Fruit fly (Drosophila melanogaster) whole organism, embryonic: ENCODE results near the gene CG4733.

ENCODE experiments used
- Ada2b ChIP-seq: fragments of 200-800 bp; sonication (Bioruptor generic); IDR thresholded peaks from 2 replicates; pipeline ENCODE4 v1.3.6; 2022; ENCODE audit warnings: missing biosample characterization, missing genetic modification characterization
- Adf1 ChIP-seq: fragments of 200-800 bp; sonication (Bioruptor generic); IDR thresholded peaks from 2 replicates; pipeline ENCODE4 v1.3.6; 2022; ENCODE audit warnings: missing biosample characterization, missing genetic modification characterization
- Asciz ChIP-seq: fragments of 200-800 bp; sonication (Bioruptor generic); optimal IDR thresholded peaks from 2 replicates; lab custom pipeline; 2017; ENCODE audit warnings: missing biosample characterization, mild to moderate bottlenecking, missing genetic modification characterization, missing genetic modification reagents
- CG1024 ChIP-seq: fragments of 200-800 bp; sonication (Bioruptor generic); IDR thresholded peaks from 2 replicates; pipeline ENCODE4 v1.3.6; 2022; ENCODE audit warnings: missing biosample characterization, missing genetic modification characterization
- CG10366 ChIP-seq: fragments of 200-800 bp; sonication (Bioruptor generic); IDR thresholded peaks from 2 replicates; pipeline ENCODE4 v1.3.6; 2022; ENCODE audit warnings: missing biosample characterization, missing genetic modification characterization
- CG11247 ChIP-seq: fragments of 200-800 bp; sonication (Bioruptor generic); IDR thresholded peaks from 2 replicates; pipeline ENCODE4 v1.3.6; 2022; ENCODE audit warnings: missing biosample characterization, missing genetic modification characterization
- CG12219 ChIP-seq: fragments of 200-800 bp; sonication (Bioruptor generic); optimal IDR thresholded peaks from 3 replicates; lab custom pipeline; 2018; ENCODE audit warnings: missing biosample characterization, mild to moderate bottlenecking, missing genetic modification characterization
- CG12744 ChIP-seq: fragments of 200-800 bp; sonication (Bioruptor generic); optimal IDR thresholded peaks from 2 replicates; lab custom pipeline; 2016; ENCODE audit warnings: missing biosample characterization, missing genetic modification characterization
- CG12769 ChIP-seq: fragments of 200-800 bp; sonication (Bioruptor generic); optimal IDR thresholded peaks from 2 replicates; lab custom pipeline; 2019; ENCODE audit warnings: missing biosample characterization, mild to moderate bottlenecking, missing genetic modification characterization, moderate library complexity
- CG14965 ChIP-seq: fragments of 200-800 bp; sonication (Bioruptor generic); optimal IDR thresholded peaks from 2 replicates; lab custom pipeline; 2016; ENCODE audit warnings: missing biosample characterization, missing genetic modification characterization, borderline replicate concordance
- CG15479 ChIP-seq: fragments of 200-800 bp; sonication (Bioruptor generic); optimal IDR thresholded peaks from 3 replicates; lab custom pipeline; 2019; ENCODE audit warnings: missing biosample characterization, mild to moderate bottlenecking, missing genetic modification characterization, moderate library complexity
- CG17361 ChIP-seq: fragments of 200-800 bp; sonication (Bioruptor generic); IDR thresholded peaks from 3 replicates; pipeline ENCODE4 v1.3.6; 2022; ENCODE audit warnings: missing biosample characterization, missing genetic modification characterization
- CG17912 ChIP-seq: fragments of 200-800 bp; sonication (Bioruptor generic); optimal IDR thresholded peaks from 2 replicates; lab custom pipeline; 2018; ENCODE audit warnings: missing biosample characterization, mild to moderate bottlenecking, missing genetic modification characterization
- CG31441 ChIP-seq: fragments of 200-800 bp; sonication (Bioruptor generic); IDR thresholded peaks from 2 replicates; pipeline ENCODE4 v1.3.6; 2022; ENCODE audit warnings: missing biosample characterization, missing genetic modification characterization
- CG3281 ChIP-seq: fragments of 200-800 bp; sonication (Bioruptor generic); optimal IDR thresholded peaks from 3 replicates; lab custom pipeline; 2017; ENCODE audit warnings: missing biosample characterization, mild to moderate bottlenecking, missing genetic modification characterization
- CG34376 ChIP-seq: fragments of 200-800 bp; sonication (Bioruptor generic); optimal IDR thresholded peaks from 2 replicates; lab custom pipeline; 2018; ENCODE audit warnings: missing biosample characterization, mild to moderate bottlenecking, missing genetic modification characterization
- CG34422 ChIP-seq: fragments of 200-800 bp; sonication (Bioruptor generic); IDR thresholded peaks from 3 replicates; pipeline ENCODE4 v1.3.6; 2022; ENCODE audit warnings: missing biosample characterization, missing genetic modification characterization
- CG6683 ChIP-seq: fragments of 200-800 bp; sonication (Bioruptor generic); optimal IDR thresholded peaks from 2 replicates; lab custom pipeline; 2017; ENCODE audit warnings: missing biosample characterization, mild to moderate bottlenecking, missing genetic modification characterization, missing genetic modification reagents
- CG6813 ChIP-seq: fragments of 200-800 bp; sonication (Bioruptor generic); optimal IDR thresholded peaks from 2 replicates; lab custom pipeline; 2017; ENCODE audit warnings: missing biosample characterization, missing genetic modification characterization, mild to moderate bottlenecking, moderate library complexity, missing genetic modification reagents
- CG7271 ChIP-seq: fragments of 200-800 bp; sonication (Bioruptor generic); optimal IDR thresholded peaks from 2 replicates; lab custom pipeline; 2018; ENCODE audit warnings: missing biosample characterization, mild to moderate bottlenecking, missing genetic modification characterization, moderate library complexity
- CG7372 ChIP-seq: fragments of 200-800 bp; sonication (Bioruptor generic); IDR thresholded peaks from 2 replicates; pipeline ENCODE4 v1.3.6; 2022; ENCODE audit warnings: missing biosample characterization, missing genetic modification characterization
- Dip3 ChIP-seq: fragments of 200-800 bp; sonication (Bioruptor generic); optimal IDR thresholded peaks from 3 replicates; lab custom pipeline; 2016; ENCODE audit warnings: missing biosample characterization, missing genetic modification characterization
- Drgx ChIP-seq: fragments of 200-800 bp; sonication (Bioruptor generic); IDR thresholded peaks from 2 replicates; pipeline ENCODE4 v1.3.6; 2022; ENCODE audit warnings: missing biosample characterization, missing genetic modification characterization
- E2f1 ChIP-seq: fragments of 200-800 bp; sonication (Bioruptor generic); IDR thresholded peaks from 2 replicates; pipeline ENCODE4 v1.3.6; 2022; ENCODE audit warnings: missing biosample characterization, missing genetic modification characterization
- Ets97D ChIP-seq: fragments of 200-800 bp; sonication (Bioruptor generic); optimal IDR thresholded peaks from 3 replicates; lab custom pipeline; 2016; ENCODE audit warnings: missing biosample characterization, missing genetic modification characterization
- HLH4C ChIP-seq: fragments of 200-800 bp; sonication (Bioruptor generic); IDR thresholded peaks from 3 replicates; pipeline ENCODE4 v1.3.6; 2022; ENCODE audit warnings: missing biosample characterization, missing genetic modification characterization; ENCODE audit not compliant: partially characterized antibody
- Hr78 ChIP-seq, 2 experiments: fragments of 200-800 bp in 1 of 2; fragments of >200 bp in 1 of 2; sonication (Bioruptor generic) in 1 of 2; optimal IDR thresholded peaks; 2 replicates each; lab custom pipeline; 2017 to 2019; ENCODE audit warnings: missing biosample characterization in 2 of 2, missing genetic modification characterization in 2 of 2, mild to moderate bottlenecking in 1 of 2, moderate library complexity in 1 of 2
- Lhr ChIP-seq: fragments of 200-800 bp; sonication (Bioruptor generic); optimal IDR thresholded peaks from 3 replicates; lab custom pipeline; 2017; ENCODE audit warnings: mild to moderate bottlenecking, missing biosample characterization, missing genetic modification reagents, missing genetic modification characterization
- NK7.1 ChIP-seq: fragments of 200-800 bp; sonication (Bioruptor generic); optimal IDR thresholded peaks from 3 replicates; lab custom pipeline; 2016; ENCODE audit warnings: missing biosample characterization, missing genetic modification characterization
- Oaz ChIP-seq: fragments of 200-800 bp; sonication (Bioruptor generic); IDR thresholded peaks from 2 replicates; pipeline ENCODE4 v1.3.6; 2022; ENCODE audit warnings: missing biosample characterization, missing genetic modification characterization
- Pdp1 ChIP-seq, 2 experiments: fragments of 200-800 bp; sonication (Bioruptor generic); optimal IDR thresholded peaks; 3 replicates each; lab custom pipeline; 2016; ENCODE audit warnings: missing biosample characterization in 2 of 2, missing genetic modification characterization in 2 of 2, mild to moderate bottlenecking in 1 of 2, moderate library complexity in 1 of 2
- Tbp ChIP-seq: fragments of >200 bp; optimal IDR thresholded peaks from 2 replicates; lab custom pipeline; 2018; ENCODE audit warnings: missing biosample characterization, missing genetic modification characterization
- Vsx1 ChIP-seq: fragments of 200-800 bp; sonication (Bioruptor generic); optimal IDR thresholded peaks from 2 replicates; lab custom pipeline; 2017; ENCODE audit warnings: missing biosample characterization, mild to moderate bottlenecking, missing genetic modification characterization, missing genetic modification reagents
- aop ChIP-seq: fragments of 200-800 bp; sonication (Bioruptor generic); IDR thresholded peaks from 2 replicates; pipeline ENCODE4 v1.3.6; 2022; ENCODE audit warnings: missing biosample characterization, missing genetic modification characterization
- chif ChIP-seq, 2 experiments: fragments of 200-800 bp; sonication (Bioruptor generic); optimal IDR thresholded peaks; 3 replicates each; lab custom pipeline; 2016; ENCODE audit warnings: missing biosample characterization in 2 of 2, missing genetic modification characterization in 2 of 2
- chinmo ChIP-seq: fragments of 200-800 bp; sonication (Bioruptor generic); IDR thresholded peaks from 4 replicates; pipeline ENCODE4 v1.3.6; 2022; ENCODE audit warnings: missing biosample characterization, missing genetic modification characterization; ENCODE audit not compliant: partially characterized antibody
- eve ChIP-seq, 2 experiments: fragments of >200 bp; optimal IDR thresholded peaks; 2 replicates each; lab custom pipeline; 2017; ENCODE audit warnings: missing biosample characterization in 2 of 2, missing genetic modification characterization in 2 of 2
- fu2 ChIP-seq: fragments of 200-800 bp; sonication (Bioruptor generic); optimal IDR thresholded peaks from 2 replicates; lab custom pipeline; 2016; ENCODE audit warnings: missing biosample characterization, missing genetic modification characterization
- grn ChIP-seq: fragments of 200-800 bp; sonication (Bioruptor generic); optimal IDR thresholded peaks from 3 replicates; lab custom pipeline; 2017; ENCODE audit warnings: missing biosample characterization, missing genetic modification characterization
- ind ChIP-seq: fragments of 200-800 bp; sonication (Bioruptor generic); optimal IDR thresholded peaks from 3 replicates; lab custom pipeline; 2016; ENCODE audit warnings: missing biosample characterization, missing genetic modification characterization
- knrl ChIP-seq: fragments of 200-800 bp; sonication (Bioruptor generic); IDR thresholded peaks from 3 replicates; pipeline ENCODE4 v1.3.6; 2022; ENCODE audit warnings: missing biosample characterization, missing genetic modification characterization; ENCODE audit not compliant: partially characterized antibody
- nerfin-1 ChIP-seq: fragments of 200-800 bp; sonication (Bioruptor generic); optimal IDR thresholded peaks from 3 replicates; lab custom pipeline; 2019; ENCODE audit warnings: missing biosample characterization, mild to moderate bottlenecking, missing genetic modification characterization, moderate library complexity
- pfk ChIP-seq: fragments of 200-800 bp; sonication (Bioruptor generic); optimal IDR thresholded peaks from 2 replicates; lab custom pipeline; 2018; ENCODE audit warnings: missing biosample characterization, mild to moderate bottlenecking, missing genetic modification characterization, moderate library complexity
- slou ChIP-seq: fragments of 200-800 bp; sonication (Bioruptor generic); optimal IDR thresholded peaks from 3 replicates; lab custom pipeline; 2016; ENCODE audit warnings: missing biosample characterization, missing genetic modification characterization
- stwl ChIP-seq: fragments of 200-800 bp; sonication (Bioruptor generic); optimal IDR thresholded peaks from 3 replicates; lab custom pipeline; 2018; ENCODE audit warnings: missing biosample characterization, mild to moderate bottlenecking, missing genetic modification characterization, moderate library complexity
- tx ChIP-seq: fragments of 200-800 bp; sonication (Bioruptor generic); optimal IDR thresholded peaks from 2 replicates; lab custom pipeline; 2016; ENCODE audit warnings: missing biosample characterization, missing genetic modification characterization
- usp ChIP-seq: fragments of >200 bp; optimal IDR thresholded peaks from 2 replicates; lab custom pipeline; 2017; ENCODE audit warnings: missing biosample characterization, missing genetic modification characterization
- vnd ChIP-seq: fragments of 200-800 bp; sonication (Bioruptor generic); IDR thresholded peaks from 3 replicates; pipeline ENCODE4 v1.3.6; 2022; ENCODE audit warnings: missing biosample characterization, missing genetic modification characterization; ENCODE audit not compliant: partially characterized antibody
- z ChIP-seq: fragments of 200-800 bp; sonication (Bioruptor generic); IDR thresholded peaks from 3 replicates; pipeline ENCODE4 v1.3.6; 2022; ENCODE audit warnings: missing biosample characterization, missing genetic modification characterization

Gene CG4733

DNA sequence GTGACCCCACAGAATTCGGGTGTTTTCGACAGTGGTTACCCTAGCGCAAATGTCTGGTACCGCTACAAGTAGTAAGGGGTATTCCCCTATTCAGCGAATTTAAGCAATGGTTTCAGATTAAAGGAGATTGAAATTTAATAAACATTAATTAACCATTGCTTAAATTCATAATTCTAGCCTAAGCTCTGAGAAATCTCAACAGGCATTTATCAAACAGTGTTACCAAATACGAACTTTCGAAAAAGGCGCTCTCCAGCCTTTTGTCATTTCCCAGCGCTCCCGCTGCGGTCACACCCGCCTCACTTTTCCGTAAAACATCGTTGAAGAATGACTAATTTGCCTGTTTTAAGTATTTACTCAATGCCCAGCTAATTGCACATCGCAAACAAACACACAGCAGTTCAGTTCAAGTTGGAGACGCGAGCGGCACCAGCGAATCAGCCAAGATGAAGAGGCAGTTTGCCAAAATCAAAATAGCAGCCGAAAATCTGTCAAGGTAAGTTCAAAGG is 14.4 kb downstream of the CG4733 start, which contains the start of the genes Surf6 and RhoGAP92B (continued):
- TF ChIP-seq CG14965: no peak
- TF ChIP-seq knrl (GFP tag; lab: Robert Waterston, UW): peak; percentile 62; the same call in 2 of the 3 replicates
- TF ChIP-seq vnd (GFP tag; lab: Robert Waterston, UW): no peak
- peak; percentile 84 for TF ChIP-seq Lhr (GFP tag; lab: Kevin White, UChicago)
- peak; percentile 89 for TF ChIP-seq Ets97D (GFP tag; lab: Kevin White, UChicago)
- TF ChIP-seq usp: no peak
- TF ChIP-seq Pdp1 (GFP tag; optimal IDR thresholded peaks at IDR 0.05; lab: Kevin White, UChicago): peak; percentile 45 to 61
- TF ChIP-seq NK7.1 (GFP tag; lab: Kevin White, UChicago): peak; percentile 12
- no peak for TF ChIP-seq slou (GFP tag; lab: Kevin White, UChicago)
- no peak for TF ChIP-seq CG11247 (GFP tag; lab: Robert Waterston, UW)
- TF ChIP-seq CG12769 (tag; lab: Kevin White, UChicago): peak; percentile 22
- TF ChIP-seq stwl (tag; lab: Kevin White, UChicago): peak; percentile 89
- TF ChIP-seq CG10366 (GFP tag; lab: Robert Waterston, UW): 0 out of 2 replicates have a peak, but pooled peaks have one; percentile 24
- peak; percentile 73 for TF ChIP-seq CG3281 (GFP tag; lab: Kevin White, UChicago)
- no peak for TF ChIP-seq CG17912 (GFP tag; lab: Kevin White, UChicago)
- TF ChIP-seq CG34422 (GFP tag; lab: Robert Waterston, UW): no peak
- 0 out of 4 replicates have a peak, but pooled peaks have one; percentile 43 for TF ChIP-seq chinmo (GFP tag; lab: Robert Waterston, UW)
- TF ChIP-seq tx (GFP tag; lab: Kevin White, UChicago): peak; percentile 19
- peak; percentile 51; the same call in 1 of the 2 replicates for TF ChIP-seq E2f1 (GFP tag; lab: Robert Waterston, UW)
- no peak for TF ChIP-seq Oaz (GFP tag; lab: Robert Waterston, UW)
- peak; percentile 10 for TF ChIP-seq Tbp (GFP tag; lab: Kevin White, UChicago)
- TF ChIP-seq CG17361 (GFP tag; lab: Robert Waterston, UW): peak; percentile 63; the same call in 2 of the 3 replicates
- 0 out of 2 replicates have a peak, but pooled peaks have one; percentile 18 for TF ChIP-seq Ada2b
- peak; percentile 59; the same call in 1 of the 3 replicates for TF ChIP-seq HLH4C (GFP tag; lab: Robert Waterston, UW)
- no peak for TF ChIP-seq CG1024 (GFP tag; lab: Robert Waterston, UW)
- peak; percentile 76 for TF ChIP-seq CG31441 (GFP tag; lab: Robert Waterston, UW)
- peak in 1 of 2 experiments; percentile 62 for TF ChIP-seq chif (GFP tag; optimal IDR thresholded peaks at IDR 0.05; lab: Kevin White, UChicago)
- peak; percentile 54 for TF ChIP-seq nerfin-1 (tag; lab: Kevin White, UChicago)
- TF ChIP-seq CG7372: no peak
- peak in 1 of 2 experiments; percentile 98 for TF ChIP-seq Hr78 (GFP tag; optimal IDR thresholded peaks at IDR 0.05; lab: Kevin White, UChicago)
- peak; percentile 10 for TF ChIP-seq CG12219
- peak; percentile 16 for TF ChIP-seq fu2 (GFP tag; lab: Kevin White, UChicago)
- peak; percentile 64 for TF ChIP-seq Dip3 (GFP tag; lab: Kevin White, UChicago)
- TF ChIP-seq aop: no peak
- TF ChIP-seq CG34376 (GFP tag; lab: Kevin White, UChicago): peak; percentile 82
- TF ChIP-seq eve (GFP tag; optimal IDR thresholded peaks at IDR 0.05; lab: Kevin White, UChicago): no peak
- peak; percentile 20 for TF ChIP-seq CG6683 (GFP tag; lab: Kevin White, UChicago)
- peak; percentile 60 for TF ChIP-seq Asciz (GFP tag; lab: Kevin White, UChicago)
- TF ChIP-seq grn (GFP tag; lab: Kevin White, UChicago): peak; percentile 5
- peak; percentile 0 for TF ChIP-seq pfk
- no peak for TF ChIP-seq z (GFP tag; lab: Robert Waterston, UW)
- peak; percentile 37 for TF ChIP-seq CG6813 (GFP tag; lab: Kevin White, UChicago)
- peak; percentile 27; the same call in 1 of the 2 replicates for TF ChIP-seq Drgx
- no peak for TF ChIP-seq CG15479 (GFP tag; lab: Kevin White, UChicago)
- TF ChIP-seq CG7271: peak; percentile 5
- peak; percentile 19 for TF ChIP-seq CG12744 (GFP tag; lab: Kevin White, UChicago)
- TF ChIP-seq Vsx1: peak; percentile 70
- peak; percentile 52 for TF ChIP-seq Adf1 (GFP tag; lab: Robert Waterston, UW)
- peak; percentile 54 for TF ChIP-seq ind
